Worm (Caenorhabditis elegans) whole organism, mixed stage, embryonic: ENCODE data around the gene aakg-4.

ENCODE experiments used
- blmp-1 ChIP-seq: fragments of 150-350 bp; optimal IDR thresholded peaks from 2 replicates; lab custom pipeline; 2014; ENCODE audit warnings: missing biosample characterization, missing genetic modification characterization
- mep-1 ChIP-seq: fragments of 150-350 bp; optimal IDR thresholded peaks from 2 replicates; lab custom pipeline; 2017; ENCODE audit warnings: missing biosample characterization, missing genetic modification reagents, missing genetic modification characterization, inconsistent platforms
- nhr-12 ChIP-seq: fragments of 150-350 bp; optimal IDR thresholded peaks from 2 replicates; lab custom pipeline; 2014; ENCODE audit warnings: missing biosample characterization, missing genetic modification characterization
- nhr-237 ChIP-seq: fragments of 150-350 bp; optimal IDR thresholded peaks from 2 replicates; lab custom pipeline; 2014; ENCODE audit warnings: missing biosample characterization, missing genetic modification characterization
- nhr-28 ChIP-seq: fragments of 150-350 bp; optimal IDR thresholded peaks from 2 replicates; lab custom pipeline; 2014; ENCODE audit warnings: missing biosample characterization, missing genetic modification characterization
- snpc-4 ChIP-seq: fragments of 150-350 bp; optimal IDR thresholded peaks from 2 replicates; lab custom pipeline; 2014; ENCODE audit warnings: missing biosample characterization, missing genetic modification characterization
- sptf-1 ChIP-seq: sonication (generic microtip); optimal IDR thresholded peaks from 2 replicates; lab custom pipeline; 2017; ENCODE audit warnings: mild to moderate bottlenecking, missing genetic modification characterization, moderate library complexity, missing compliant biosample characterization
- unc-39 ChIP-seq: fragments of 150-350 bp; optimal IDR thresholded peaks from 2 replicates; lab custom pipeline; 2014; ENCODE audit warnings: missing biosample characterization, missing genetic modification characterization
- unc-62 ChIP-seq: fragments of 150-350 bp; optimal IDR thresholded peaks from 2 replicates; lab custom pipeline; 2014; ENCODE audit warnings: missing biosample characterization, missing genetic modification reagents, missing genetic modification characterization
- ztf-11 ChIP-seq: fragments of 150-350 bp; optimal IDR thresholded peaks from 2 replicates; lab custom pipeline; 2014; ENCODE audit warnings: missing biosample characterization, missing genetic modification characterization

- no peak for TF ChIP-seq nhr-12 (tag; lab: Kevin White, UChicago)
- TF ChIP-seq blmp-1 (tag; lab: Kevin White, UChicago), result no peak
- TF ChIP-seq nhr-28 (tag; lab: Kevin White, UChicago), result no peak
- no peak for TF ChIP-seq sptf-1 (tag; lab: Kevin White, UChicago)
- no peak for TF ChIP-seq ztf-11
- TF ChIP-seq nhr-237 (tag; lab: Kevin White, UChicago), result no peak
- no peak for TF ChIP-seq unc-39
- TF ChIP-seq mep-1 (tag; lab: Kevin White, UChicago), result no peak
- no peak for TF ChIP-seq snpc-4 (tag; lab: Kevin White, UChicago)
- TF ChIP-seq unc-62 (GFP tag; lab: Kevin White, UChicago), result no peak
Measured at ce11 chrX:2267956-2268355, 51.2 kb downstream of the aakg-4 start, which contains the start of gene AH9.6.
